Worm (Caenorhabditis elegans): ENCODE data around the gene C50H2.7.

Gene C50H2.7

ce11 chrV:9925647-9926046, 3.1 kb downstream of the C50H2.7 start:
- no peak for TF ChIP-seq unc-62 (GFP tag; optimal IDR thresholded peaks at IDR 0.05)

ce11 chrV:9926240-9926639, 3.7 kb downstream of the C50H2.7 start, which contains the start of gene C50H2.13:
TSS of gene C50H2.13 (plus strand) at chrV:9926540.
- no peak for TF ChIP-seq unc-62 (GFP tag; optimal IDR thresholded peaks at IDR 0.05)

ce11 chrV:9927381-9927780, 4.8 kb downstream of the C50H2.7 start:
- no peak for TF ChIP-seq unc-62 (GFP tag; optimal IDR thresholded peaks at IDR 0.05)

ce11 chrV:9927954-9928353, 5.4 kb downstream of the C50H2.7 start:
- TF ChIP-seq unc-62 (GFP tag; optimal IDR thresholded peaks at IDR 0.05), result no peak

ce11 chrV:9930612-9931065, 8.1 kb downstream of the C50H2.7 start, which contains the start of the genes rmh-2 and suds-3:
TSS of gene rmh-2 (minus strand) at chrV:9930775.
TSS of gene suds-3 (plus strand) at chrV:9931015.
- TF ChIP-seq unc-62 (GFP tag; optimal IDR thresholded peaks at IDR 0.05), result no peak

ce11 chrV:9937435-9937834, 14.9 kb downstream of the C50H2.7 start, which contains the start of gene srj-33:
TSS of gene srj-33 (minus strand) at chrV:9937535.
- TF ChIP-seq unc-62 (GFP tag; optimal IDR thresholded peaks at IDR 0.05), result no peak

- TF ChIP-seq unc-62 (GFP tag; optimal IDR thresholded peaks at IDR 0.05), result no peak
These were observed 20.5 kb downstream of the C50H2.7 start, which contains the start of gene fipr-12 for ce11 chrV:9943039-9943438. TSS of gene fipr-12 (plus strand) at chrV:9943339.

- no peak for TF ChIP-seq unc-62 (GFP tag; optimal IDR thresholded peaks at IDR 0.05)
These were observed 21.5 kb downstream of the C50H2.7 start, which contains the start of gene sre-28 for ce11 chrV:9944093-9944492. TSS of gene sre-28 (plus strand) at chrV:9944393.

ce11 chrV:9948840-9949239, 26.3 kb downstream of the C50H2.7 start, which contains the start of gene nlp-58:
TSS of gene nlp-58 (minus strand) at chrV:9948940.
- no peak for TF ChIP-seq unc-62 (GFP tag; optimal IDR thresholded peaks at IDR 0.05)

- TF ChIP-seq unc-62 (GFP tag; optimal IDR thresholded peaks at IDR 0.05), result no peak
These were observed 28.3 kb downstream of the C50H2.7 start, which contains the start of gene ttr-46 for ce11 chrV:9950861-9951260. TSS of gene ttr-46 (plus strand) at chrV:9951233.

- no peak for TF ChIP-seq unc-62 (GFP tag; optimal IDR thresholded peaks at IDR 0.05)
These were observed 29.8 kb downstream of the C50H2.7 start, which contains the start of gene mam-5 for ce11 chrV:9952396-9952795. TSS of gene mam-5 (plus strand) at chrV:9952699.

ce11 chrV:9958231-9958630, 35.6 kb downstream of the C50H2.7 start, which contains the start of gene anmt-3:
TSS of gene anmt-3 (minus strand) at chrV:9958331.
- no peak for TF ChIP-seq unc-62 (GFP tag; optimal IDR thresholded peaks at IDR 0.05)

- no peak for TF ChIP-seq unc-62 (GFP tag; optimal IDR thresholded peaks at IDR 0.05)
These were observed 36.1 kb downstream of the C50H2.7 start for ce11 chrV:9958654-9959053.

- no peak for TF ChIP-seq unc-62 (GFP tag; optimal IDR thresholded peaks at IDR 0.05)
These were observed 37.8 kb downstream of the C50H2.7 start, which contains the start of gene T07C12.10 for ce11 chrV:9960376-9960775. TSS of gene T07C12.10 (minus strand) at chrV:9960476.

ce11 chrV:9962394-9962793, 39.8 kb downstream of the C50H2.7 start, which contains the start of gene madf-4:
TSS of gene madf-4 (minus strand) at chrV:9962494.
- no peak for TF ChIP-seq unc-62 (GFP tag; optimal IDR thresholded peaks at IDR 0.05)

ce11 chrV:9962916-9963315, 40.3 kb downstream of the C50H2.7 start:
- TF ChIP-seq unc-62 (GFP tag; optimal IDR thresholded peaks at IDR 0.05), result no peak

ce11 chrV:9964152-9964785, 41.7 kb downstream of the C50H2.7 start:
- no peak for TF ChIP-seq unc-62 (GFP tag; optimal IDR thresholded peaks at IDR 0.05)

All from whole organism, dauer.